Worm (Caenorhabditis elegans): ENCODE results near the gene ify-1.

Gene ify-1

DNA sequence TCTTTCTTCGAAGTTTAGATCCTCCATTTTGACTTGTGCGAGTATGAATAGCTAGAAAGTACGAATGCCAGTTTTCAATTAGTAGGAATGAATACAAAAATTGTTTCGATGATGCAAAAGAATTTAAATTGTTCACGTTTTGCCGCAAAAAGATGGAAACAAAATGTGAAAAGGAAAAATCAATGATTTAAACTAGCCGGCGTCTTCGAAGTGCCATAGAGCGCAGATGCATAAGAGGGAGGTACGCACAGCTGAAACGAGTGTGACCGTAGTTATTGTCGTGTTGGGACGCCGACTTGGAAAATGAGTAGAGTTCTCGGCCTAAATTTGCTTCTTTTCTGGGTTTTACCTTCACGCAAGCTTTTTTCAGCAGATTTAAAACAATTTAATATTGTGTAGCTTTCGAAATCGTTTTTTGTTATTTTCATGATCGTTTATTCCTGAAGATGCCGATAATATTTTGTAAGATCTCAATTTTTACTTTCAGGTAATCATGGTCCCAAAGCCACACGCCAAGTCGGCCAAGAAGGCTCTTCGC, at the start of gene ify-1, which contains the start of gene rpl-22:
TSS of gene ify-1 (minus strand) at position 51 of the 538 bp plus-strand sequence.
TSS of gene rpl-22 (plus strand) at position 488 of the 538 bp plus-strand sequence.
- no peak for TF ChIP-seq tra-1 (GFP tag; IDR thresholded peaks at IDR 0.05)
- peak; percentile 89 for TF ChIP-seq hlh-11 (tag; optimal IDR thresholded peaks at IDR 0.05)
- TF ChIP-seq hlh-30 (tag; optimal IDR thresholded peaks at IDR 0.05; ENCODE audit: insufficient read depth): peak; percentile 94
- TF ChIP-seq fos-1 (tag; optimal IDR thresholded peaks at IDR 0.05): no peak
- peak in 1 of 2 experiments; percentile 16 for TF ChIP-seq ZK546.5 (tag; optimal IDR thresholded peaks at IDR 0.05)
- TF ChIP-seq F49E8.2 (tag; optimal IDR thresholded peaks at IDR 0.05; ENCODE audit: borderline replicate concordance): peak; percentile 61
- no peak for TF ChIP-seq ceh-82 (tag; optimal IDR thresholded peaks at IDR 0.05)
- no peak for TF ChIP-seq F26F4.8 (GFP tag; conservative IDR thresholded peaks at IDR 0.05)
- TF ChIP-seq R02D3.7 (tag; optimal IDR thresholded peaks at IDR 0.05): no peak
- TF ChIP-seq ceh-62 (tag; optimal IDR thresholded peaks at IDR 0.05): no peak
- no peak for TF ChIP-seq sdz-12 (GFP tag; optimal IDR thresholded peaks at IDR 0.05)
- peak; percentile 86 for TF ChIP-seq hmg-1.1 (GFP tag; IDR thresholded peaks at IDR 0.05)
- TF ChIP-seq aha-1 (tag): peak; percentile 91
- no peak for TF ChIP-seq madf-5 (GFP tag; IDR thresholded peaks at IDR 0.05)
- TF ChIP-seq pqm-1 (tag; optimal IDR thresholded peaks at IDR 0.05): peak; percentile 14
- no peak for TF ChIP-seq gei-8 (GFP tag; optimal IDR thresholded peaks at IDR 0.05)
- TF ChIP-seq skn-1 (tag; optimal IDR thresholded peaks at IDR 0.05): no peak
- no peak for TF ChIP-seq daf-19 (GFP tag; conservative IDR thresholded peaks at IDR 0.05)
- peak; percentile 75 for TF ChIP-seq ama-1 (optimal IDR thresholded peaks at IDR 0.05)
- TF ChIP-seq zag-1 (tag; optimal IDR thresholded peaks at IDR 0.05): peak; percentile 42
- no peak for TF ChIP-seq attf-4 (tag; optimal IDR thresholded peaks at IDR 0.05)
- peak; percentile 90 for TF ChIP-seq nhr-11 (tag; optimal IDR thresholded peaks at IDR 0.05)
- no peak for TF ChIP-seq nhr-237 (tag; optimal IDR thresholded peaks at IDR 0.05)
- 0 out of 2 replicates have a peak, but pooled peaks have one; percentile 42 for TF ChIP-seq egl-43 (GFP tag; IDR thresholded peaks at IDR 0.05)
- TF ChIP-seq mxl-2 (GFP tag; conservative IDR thresholded peaks at IDR 0.05): no peak
- TF ChIP-seq ceh-28 (tag; optimal IDR thresholded peaks at IDR 0.05): peak; percentile 46
- peak; percentile 82 for TF ChIP-seq nhr-102 (tag; optimal IDR thresholded peaks at IDR 0.05)
- peak; percentile 88 for TF ChIP-seq duxl-1 (tag; optimal IDR thresholded peaks at IDR 0.05; ENCODE audit: poor library complexity)
- TF ChIP-seq ceh-32 (tag; optimal IDR thresholded peaks at IDR 0.05; ENCODE audit: poor library complexity): no peak
- TF ChIP-seq zip-11 (GFP tag; IDR thresholded peaks at IDR 0.05): no peak
- TF ChIP-seq zfp-3 (GFP tag; conservative IDR thresholded peaks at IDR 0.05): peak; percentile 50; the same call in 1 of the 2 replicates
- peak in 1 of 2 experiments; percentile 38 for TF ChIP-seq daf-16 (GFP tag; optimal IDR thresholded peaks at IDR 0.05)
- peak; percentile 84 for TF ChIP-seq daf-16 (tag; optimal IDR thresholded peaks at IDR 0.05)
- no peak for TF ChIP-seq lin-39 (tag; optimal IDR thresholded peaks at IDR 0.05)
- TF ChIP-seq saeg-2 (GFP tag; IDR thresholded peaks at IDR 0.05): no peak
- peak; percentile 89 for TF ChIP-seq lin-13 (GFP tag; optimal IDR thresholded peaks at IDR 0.05)
- TF ChIP-seq lin-38 (GFP tag; IDR thresholded peaks at IDR 0.05): peak; percentile 99
- peak; percentile 100 for TF ChIP-seq D1046.2 (GFP tag; IDR thresholded peaks at IDR 0.05)
- no peak for TF ChIP-seq cey-2 (tag; optimal IDR thresholded peaks at IDR 0.05; ENCODE audit: borderline replicate concordance, insufficient read depth)
- no peak; the same call in 1 of the 2 replicates for TF ChIP-seq set-16 (GFP tag; IDR thresholded peaks at IDR 0.05)
- TF ChIP-seq daf-12 (tag; optimal IDR thresholded peaks at IDR 0.05): no peak
- TF ChIP-seq lir-3 (tag; optimal IDR thresholded peaks at IDR 0.05): no peak
- TF ChIP-seq spr-1 (tag; optimal IDR thresholded peaks at IDR 0.05): peak; percentile 82
- TF ChIP-seq Y5F2A.4 (GFP tag; optimal IDR thresholded peaks at IDR 0.05): no peak
- peak; percentile 78 for TF ChIP-seq ztf-7 (tag; optimal IDR thresholded peaks at IDR 0.05)
- peak; percentile 56 for TF ChIP-seq F37D6.2 (tag; optimal IDR thresholded peaks at IDR 0.05)
- TF ChIP-seq ztf-11 (tag; optimal IDR thresholded peaks at IDR 0.05): no peak
- peak; percentile 95 for TF ChIP-seq nhr-6 (tag; optimal IDR thresholded peaks at IDR 0.05)
- TF ChIP-seq nhr-28 (tag; optimal IDR thresholded peaks at IDR 0.05): peak; percentile 80
- TF ChIP-seq lin-15B (tag; optimal IDR thresholded peaks at IDR 0.05): peak; percentile 87
- no peak for TF ChIP-seq unc-39 (tag; optimal IDR thresholded peaks at IDR 0.05)
- TF ChIP-seq dmd-9 (GFP tag; IDR thresholded peaks at IDR 0.05): 0 out of 2 replicates have a peak, but pooled peaks have one; percentile 35
